Worm (Caenorhabditis elegans): ENCODE measurements around the gene E_BE45912.2.
A peak's percentile ranks its signal among the peaks of the same experiment; 100 is the strongest.

E_BE45912.2 gene

ce11 chrIII:1030965-1031364 is at the start of gene E_BE45912.2, which contains the start of gene clc-26:
TSS of gene E_BE45912.2 (minus strand) at chrIII:1031103.
TSS of gene clc-26 (minus strand) at chrIII:1031065.
- TF ChIP-seq lin-39 (tag; optimal IDR thresholded peaks at IDR 0.05) (no peak), aly-2 (tag; optimal IDR thresholded peaks at IDR 0.05) (no peak), ZK546.5 (tag; optimal IDR thresholded peaks at IDR 0.05) (no peak)

ce11 chrIII:1080536-1080935 is 49.6 kb upstream of the E_BE45912.2 start, which contains the start of the genes rab-18 and kbp-4:
TSS of gene rab-18 (minus strand) at chrIII:1080775.
TSS of gene kbp-4 (plus strand) at chrIII:1080901.
- TF ChIP-seq nhr-129 (tag; optimal IDR thresholded peaks at IDR 0.05) (peak; percentile 91), lin-11 (tag; optimal IDR thresholded peaks at IDR 0.05) (peak; percentile 94), nhr-12 (tag; optimal IDR thresholded peaks at IDR 0.05) (no peak), lin-13 (GFP tag; optimal IDR thresholded peaks at IDR 0.05) (peak; percentile 97), ama-1 (optimal IDR thresholded peaks at IDR 0.05) (peak; percentile 77), mbf-1 (tag; optimal IDR thresholded peaks at IDR 0.05) (no peak), elt-3 (tag; optimal IDR thresholded peaks at IDR 0.05) (no peak), egl-27 (tag; optimal IDR thresholded peaks at IDR 0.05) (peak; percentile 83), zag-1 (tag; optimal IDR thresholded peaks at IDR 0.05) (peak; percentile 70), nhr-23 (tag; optimal IDR thresholded peaks at IDR 0.05) (no peak), Y55F3AM.14 (GFP tag; optimal IDR thresholded peaks at IDR 0.05) (peak; percentile 55), blmp-1 (tag; optimal IDR thresholded peaks at IDR 0.05; ENCODE audit: insufficient read depth) (peak; percentile 75), F13H6.1 (tag; optimal IDR thresholded peaks at IDR 0.05) (peak; percentile 84), nhr-237 (tag; optimal IDR thresholded peaks at IDR 0.05) (peak; percentile 66), nhr-21 (tag; optimal IDR thresholded peaks at IDR 0.05) (peak; percentile 95), nhr-6 (tag; optimal IDR thresholded peaks at IDR 0.05) (peak; percentile 92), alr-1 (tag; optimal IDR thresholded peaks at IDR 0.05) (no peak), snpc-4 (tag; optimal IDR thresholded peaks at IDR 0.05) (peak; percentile 72), fos-1 (tag; optimal IDR thresholded peaks at IDR 0.05) (peak; percentile 92), ZK546.5 (tag; optimal IDR thresholded peaks at IDR 0.05) (peak; percentile 64), skn-1 (tag; optimal IDR thresholded peaks at IDR 0.05) (peak; percentile 80), lin-39 (tag; optimal IDR thresholded peaks at IDR 0.05) (no peak), gmeb-1 (tag; optimal IDR thresholded peaks at IDR 0.05) (peak; percentile 98), nhr-11 (tag; optimal IDR thresholded peaks at IDR 0.05) (no peak), mdl-1 (tag; optimal IDR thresholded peaks at IDR 0.05) (peak; percentile 74 to 90), mab-5 (tag; optimal IDR thresholded peaks at IDR 0.05) (peak; percentile 87), dmd-4 (tag; optimal IDR thresholded peaks at IDR 0.05) (peak; percentile 22), ztf-1 (GFP tag; conservative IDR thresholded peaks at IDR 0.05) (no peak), aly-2 (tag; optimal IDR thresholded peaks at IDR 0.05) (no peak), lsy-2 (tag; optimal IDR thresholded peaks at IDR 0.05) (peak; percentile 87 to 97), peb-1 (tag; optimal IDR thresholded peaks at IDR 0.05) (no peak), sma-9 (GFP tag; optimal IDR thresholded peaks at IDR 0.05) (peak; percentile 90), sma-9 (tag; optimal IDR thresholded peaks at IDR 0.05) (no peak), ztf-11 (tag; optimal IDR thresholded peaks at IDR 0.05) (no peak), crh-2 (tag; optimal IDR thresholded peaks at IDR 0.05) (peak; percentile 98), nhr-25 (tag; optimal IDR thresholded peaks at IDR 0.05) (peak; percentile 92), nhr-77 (tag; optimal IDR thresholded peaks at IDR 0.05) (no peak), sma-3 (GFP tag; optimal IDR thresholded peaks at IDR 0.05) (peak; percentile 97), ceh-82 (tag; optimal IDR thresholded peaks at IDR 0.05) (peak; percentile 77), C34F6.9 (tag; optimal IDR thresholded peaks at IDR 0.05) (peak; percentile 99), R02D3.7 (tag; optimal IDR thresholded peaks at IDR 0.05) (peak; percentile 31), ceh-16 (tag; optimal IDR thresholded peaks at IDR 0.05) (peak; percentile 81), nhr-10 (tag; optimal IDR thresholded peaks at IDR 0.05) (peak; percentile 32), sem-4 (tag; optimal IDR thresholded peaks at IDR 0.05) (peak; percentile 94), unc-55 (GFP tag; optimal IDR thresholded peaks at IDR 0.05) (peak; percentile 99), elt-1 (tag; optimal IDR thresholded peaks at IDR 0.05) (no peak), ztf-4 (tag; optimal IDR thresholded peaks at IDR 0.05) (peak; percentile 95), unc-62 (GFP tag; optimal IDR thresholded peaks at IDR 0.05) (no peak), unc-39 (tag; optimal IDR thresholded peaks at IDR 0.05) (no peak)

Data from whole organism, L2 larva.